Fruit fly (Drosophila melanogaster): Measurements from ENCODE around the gene CG10053.
A peak's percentile ranks its signal among the peaks of the same experiment; 100 is the strongest.

CG10053 gene

DNA sequence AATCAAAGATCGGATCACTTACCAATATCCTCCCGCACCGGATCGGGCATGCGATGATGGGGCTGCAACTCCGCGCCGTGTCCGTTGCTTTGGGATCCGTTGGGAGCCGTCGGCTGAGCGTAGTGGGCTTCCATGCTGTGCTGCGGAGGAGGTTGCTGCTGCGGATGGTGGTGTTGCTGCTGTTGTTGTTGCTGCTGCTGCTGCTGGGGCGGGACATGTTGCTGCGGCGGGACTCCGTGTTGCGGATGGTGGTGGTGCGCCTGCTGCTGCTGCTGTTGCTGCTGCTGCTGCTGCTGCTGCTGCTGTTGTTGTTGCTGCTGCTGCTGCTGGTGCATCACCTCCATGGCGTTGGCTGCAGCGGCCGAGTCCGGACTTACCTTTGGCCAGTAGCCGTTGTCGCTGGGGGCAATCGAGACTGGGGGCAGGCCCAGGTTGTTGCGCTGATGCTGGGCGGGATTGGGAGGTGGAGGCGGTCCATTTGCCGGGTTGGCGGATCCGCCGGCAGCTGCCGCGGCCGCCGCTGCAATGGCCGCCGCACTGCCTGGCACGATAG lies 28.2 kb downstream of the CG10053 start:
- TF ChIP-seq pdm3 (GFP tag; optimal IDR thresholded peaks at IDR 0.05) (no peak), CG11902 (GFP tag; optimal IDR thresholded peaks at IDR 0.05) (no peak), Hr39 (GFP tag; optimal IDR thresholded peaks at IDR 0.05) (no peak), CG7368 (GFP tag; optimal IDR thresholded peaks at IDR 0.05) (no peak), eg (GFP tag; IDR thresholded peaks at IDR 0.05) (no peak), CG9139 (GFP tag; optimal IDR thresholded peaks at IDR 0.05) (no peak), Eip75B (GFP tag; optimal IDR thresholded peaks at IDR 0.05) (no peak), acj6 (GFP tag; optimal IDR thresholded peaks at IDR 0.05) (no peak), Sox102F (GFP tag; optimal IDR thresholded peaks at IDR 0.05) (no peak), ss (GFP tag; optimal IDR thresholded peaks at IDR 0.05) (no peak)

DNA sequence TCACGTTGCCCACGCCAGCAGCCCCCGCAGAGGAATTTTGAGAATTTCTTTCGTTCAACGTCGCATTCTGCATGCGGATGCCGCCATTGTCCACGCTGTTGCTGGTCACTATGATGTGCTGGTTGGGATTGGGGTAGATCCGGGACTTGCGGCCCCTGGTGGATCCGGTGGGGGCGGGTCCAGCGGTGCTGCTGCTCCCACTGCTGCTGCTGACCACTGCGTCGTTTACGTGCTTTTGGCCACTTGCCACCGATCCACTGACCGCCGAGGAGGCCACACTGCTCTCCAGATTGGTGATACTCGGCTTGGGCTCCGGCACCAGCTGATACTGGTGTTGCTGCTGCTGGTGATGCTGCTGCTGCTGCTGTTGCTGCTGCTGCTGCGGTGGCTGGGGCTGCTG lies 29.9 kb downstream of the CG10053 start:
- no peak for TF ChIP-seq CG1621 (tag; optimal IDR thresholded peaks at IDR 0.05)
- TF ChIP-seq pdm3 (GFP tag; optimal IDR thresholded peaks at IDR 0.05) = no peak
- no peak for TF ChIP-seq acj6 (GFP tag; optimal IDR thresholded peaks at IDR 0.05)
- no peak for TF ChIP-seq Hr4 (GFP tag; optimal IDR thresholded peaks at IDR 0.05)
- TF ChIP-seq CG31627 (GFP tag; optimal IDR thresholded peaks at IDR 0.05) = no peak
- TF ChIP-seq salr (GFP tag; optimal IDR thresholded peaks at IDR 0.05) = no peak
- TF ChIP-seq CG10669 (GFP tag; optimal IDR thresholded peaks at IDR 0.05) = no peak
- TF ChIP-seq CG6276 (GFP tag; optimal IDR thresholded peaks at IDR 0.05) = no peak
- TF ChIP-seq CG8119 (GFP tag; IDR thresholded peaks at IDR 0.05) = no peak
- TF ChIP-seq CG34406 (GFP tag; optimal IDR thresholded peaks at IDR 0.05) = no peak
- no peak for TF ChIP-seq CG7368 (GFP tag; optimal IDR thresholded peaks at IDR 0.05)
- no peak for TF ChIP-seq Eip75B (GFP tag; optimal IDR thresholded peaks at IDR 0.05)

DNA sequence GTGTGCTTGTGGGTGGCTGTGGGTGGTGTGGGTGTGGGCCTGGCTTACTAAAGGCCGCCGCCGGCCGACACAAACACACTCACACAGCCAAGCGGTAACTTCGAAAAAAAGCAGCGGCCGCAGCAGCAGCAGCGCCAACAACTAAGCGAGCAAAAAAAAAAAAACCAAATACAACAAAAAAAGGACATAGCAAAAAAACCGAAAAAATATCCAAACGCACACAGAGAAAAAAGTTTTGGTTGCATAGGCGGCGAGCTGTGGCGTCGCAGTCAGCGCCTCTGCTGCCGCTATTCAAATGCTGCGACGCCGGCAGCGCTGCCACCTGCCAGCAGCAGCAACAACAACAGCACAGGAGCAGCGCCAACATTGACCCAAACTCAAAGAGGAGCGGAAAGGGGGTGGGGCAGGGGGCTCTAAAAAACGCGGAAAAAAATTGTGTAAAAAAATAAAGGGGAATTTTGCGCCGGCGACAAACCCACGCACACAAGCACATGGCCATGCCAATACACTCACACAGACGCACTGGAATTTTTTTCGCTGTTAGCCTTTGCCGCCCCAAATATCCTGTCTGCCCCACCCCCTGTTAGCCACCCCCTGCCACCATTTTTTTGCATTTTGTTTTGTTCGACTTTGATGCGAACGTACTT lies 35.5 kb downstream of the CG10053 start:
- no peak for TF ChIP-seq CG32006 (GFP tag; optimal IDR thresholded peaks at IDR 0.05)
- TF ChIP-seq CG6808 (GFP tag; optimal IDR thresholded peaks at IDR 0.05) = peak; percentile 14
- TF ChIP-seq CG11762 (GFP tag; optimal IDR thresholded peaks at IDR 0.05; ENCODE audit: insufficient read depth) = no peak
- peak; percentile 5 to 35 for TF ChIP-seq ss (GFP tag; optimal IDR thresholded peaks at IDR 0.05)
- peak; percentile 45; the same call in 1 of the 3 replicates for TF ChIP-seq eg (GFP tag; IDR thresholded peaks at IDR 0.05)
- peak; percentile 11 for TF ChIP-seq CG9139 (GFP tag; optimal IDR thresholded peaks at IDR 0.05)
- peak; percentile 11 for TF ChIP-seq Sox102F (GFP tag; optimal IDR thresholded peaks at IDR 0.05)
- TF ChIP-seq topi (GFP tag; optimal IDR thresholded peaks at IDR 0.05) = no peak
- peak; percentile 63 for TF ChIP-seq svp (GFP tag)
- 0 out of 3 replicates have a peak, but pooled peaks have one; percentile 45 for TF ChIP-seq CG6163 (GFP tag; IDR thresholded peaks at IDR 0.05)

DNA sequence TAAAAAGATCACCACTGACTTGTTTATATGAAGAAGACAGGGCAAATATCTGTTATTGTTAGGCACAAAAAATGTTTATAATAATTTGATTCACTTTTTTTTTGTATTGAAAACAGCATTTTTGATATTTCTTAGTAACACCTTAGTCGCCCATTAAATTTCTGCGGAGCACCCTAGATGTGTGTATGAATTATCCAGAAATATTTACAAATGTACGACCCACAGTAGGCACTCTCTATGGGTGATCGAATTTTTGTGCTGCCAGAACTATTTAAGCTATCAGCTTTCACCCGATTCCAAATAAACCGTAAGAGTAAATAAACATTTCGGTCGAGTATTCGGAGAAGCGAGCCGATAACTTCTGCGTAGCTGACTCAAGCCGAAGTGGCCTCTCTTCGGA lies 38.8 kb downstream of the CG10053 start, which contains the start of gene RacGAP84C:
RacGAP84C (plus strand) TSS at position 301 of the 400 bp plus-strand sequence.
- no peak for TF ChIP-seq salr (GFP tag; optimal IDR thresholded peaks at IDR 0.05)
- TF ChIP-seq Ets96B (tag; optimal IDR thresholded peaks at IDR 0.05) = no peak
- no peak for TF ChIP-seq CG11294 (GFP tag; IDR thresholded peaks at IDR 0.05)
- TF ChIP-seq spab (GFP tag; optimal IDR thresholded peaks at IDR 0.05) = no peak
- no peak for TF ChIP-seq CG6276 (GFP tag; optimal IDR thresholded peaks at IDR 0.05)
- no peak for TF ChIP-seq pdm3 (GFP tag; optimal IDR thresholded peaks at IDR 0.05)
- TF ChIP-seq Hr4 (GFP tag; optimal IDR thresholded peaks at IDR 0.05) = no peak
- TF ChIP-seq esn (GFP tag; optimal IDR thresholded peaks at IDR 0.05) = no peak
- TF ChIP-seq CG3032 (tag; optimal IDR thresholded peaks at IDR 0.05) = no peak
- TF ChIP-seq Smox (GFP tag; optimal IDR thresholded peaks at IDR 0.05) = no peak
- TF ChIP-seq svp (GFP tag) = no peak
- no peak for TF ChIP-seq OdsH (GFP tag; optimal IDR thresholded peaks at IDR 0.05)
- no peak for TF ChIP-seq CG8319 (GFP tag; optimal IDR thresholded peaks at IDR 0.05)
- no peak for TF ChIP-seq ss (GFP tag; optimal IDR thresholded peaks at IDR 0.05)
- no peak for TF ChIP-seq CG6808 (GFP tag; optimal IDR thresholded peaks at IDR 0.05)
- TF ChIP-seq Hr39 (GFP tag; optimal IDR thresholded peaks at IDR 0.05) = no peak
- TF ChIP-seq achi (GFP tag; optimal IDR thresholded peaks at IDR 0.05) = no peak
- TF ChIP-seq CG16779 (tag; optimal IDR thresholded peaks at IDR 0.05) = no peak

Data from whole organism, prepupa.